Worm (Caenorhabditis elegans) whole organism, L1 larva: ENCODE data around the gene K01F9.2.
"Not testable (repeated sequence)": the region's sequence is repeated elsewhere in the genome, so short reads cannot be mapped to it uniquely, and the experiment has no call there.

ENCODE experiments used
- C16A3.4 ChIP-seq: fragments of 150-350 bp; optimal IDR thresholded peaks from 2 replicates; lab custom pipeline; 2014; ENCODE audit warnings: missing biosample characterization, missing genetic modification characterization
- efl-1 ChIP-seq, 4 experiments: fragments of 150-350 bp; optimal IDR thresholded peaks in 3 of 4; peaks in 1 of 4; 1 replicate in 1 of 4; 2 replicates in 3 of 4; lab custom pipeline; 2014; ENCODE audit warnings: missing biosample characterization in 2 of 4, missing genetic modification characterization in 2 of 4, missing genetic modification reagents in 2 of 4
- fkh-10 ChIP-seq: sonication (generic microtip); optimal IDR thresholded peaks from 2 replicates; lab custom pipeline; 2017; ENCODE audit warnings: missing biosample characterization, missing genetic modification reagents, missing genetic modification characterization
- irx-1 ChIP-seq: sonication (generic microtip); optimal IDR thresholded peaks from 2 replicates; lab custom pipeline; 2016; ENCODE audit warnings: missing genetic modification characterization, missing compliant biosample characterization
- lin-39 ChIP-seq: fragments of 150-350 bp; optimal IDR thresholded peaks from 2 replicates; lab custom pipeline; 2014; ENCODE audit warnings: missing biosample characterization, missing genetic modification reagents, missing genetic modification characterization
- pax-3 ChIP-seq: fragments of 200-800 bp; sonication (Bioruptor generic); optimal IDR thresholded peaks from 2 replicates; lab custom pipeline; 2018; ENCODE audit warnings: mild to moderate bottlenecking, missing genetic modification characterization, moderate library complexity, missing compliant biosample characterization
- unc-62 ChIP-seq: fragments of 150-350 bp; optimal IDR thresholded peaks from 2 replicates; lab custom pipeline; 2014; ENCODE audit warnings: missing biosample characterization, missing genetic modification reagents, missing genetic modification characterization

DNA sequence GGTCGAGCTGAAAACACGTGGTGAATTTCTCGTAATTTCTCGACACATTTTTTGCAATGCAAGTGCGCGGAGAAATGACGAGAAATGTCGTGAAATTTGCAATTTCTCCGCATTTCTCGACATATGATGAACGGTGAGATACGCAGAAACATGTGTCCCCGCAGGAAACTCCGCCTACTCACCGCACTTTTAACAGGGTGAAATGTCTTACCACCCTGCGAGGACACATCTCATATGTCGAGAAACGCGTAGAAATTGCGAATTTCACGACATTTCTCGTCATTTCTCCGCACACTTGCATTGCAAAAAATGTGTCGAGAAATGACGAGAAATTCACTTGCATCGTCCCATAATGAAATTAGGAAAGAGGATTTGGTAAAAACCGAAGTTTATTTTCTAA, 24.1 kb upstream of the K01F9.2 start:
- not testable (repeated sequence) for TF ChIP-seq pax-3 (tag; lab: Kevin White, UChicago); C16A3.4 (tag; lab: Kevin White, UChicago); irx-1; fkh-10 (GFP tag; lab: Kevin White, UChicago); unc-62 (GFP tag; lab: Kevin White, UChicago); efl-1 (optimal IDR thresholded peaks at IDR 0.05; lab: Kevin White, UChicago); efl-1 (GFP tag; optimal IDR thresholded peaks at IDR 0.05 in 1 of 2; lab: Kevin White, UChicago); lin-39 (tag; lab: Kevin White, UChicago)
